Fruit fly (Drosophila melanogaster): Measurements from ENCODE around the gene CG6168.

The CG6168 gene

DNA sequence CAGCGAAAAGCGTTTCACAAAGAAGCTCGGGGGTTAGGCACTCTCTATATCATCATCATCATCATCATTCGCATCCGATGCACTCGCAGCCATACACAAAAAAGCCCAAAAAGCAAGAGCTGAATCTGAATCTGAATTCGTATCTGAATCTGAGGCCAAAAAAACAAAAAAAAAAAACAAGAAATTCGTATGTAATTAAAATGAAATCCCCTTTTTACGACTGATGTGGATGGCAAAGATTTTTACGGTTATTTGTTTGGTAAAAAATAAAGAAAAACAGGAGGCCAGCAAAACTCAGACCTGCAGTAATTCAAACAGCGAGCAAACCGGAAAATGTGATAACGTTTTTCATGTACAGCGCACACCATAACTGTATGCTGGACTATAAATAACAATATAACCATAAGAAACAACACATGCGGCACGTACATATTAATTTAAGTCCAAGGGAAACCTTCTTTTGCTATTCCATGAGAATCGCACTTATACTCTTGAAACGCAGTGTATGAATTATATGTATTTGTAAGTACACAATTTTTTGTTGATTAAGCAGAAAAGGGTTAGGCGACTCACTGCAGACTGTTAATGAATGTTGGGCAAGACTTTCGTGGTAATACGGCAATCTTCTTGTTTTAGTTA, 2.9 kb downstream of the CG6168 start:
- peak; percentile 82 for TF ChIP-seq CG32121 (GFP tag; IDR thresholded peaks at IDR 0.05)
- TF ChIP-seq fd96Ca (GFP tag; IDR thresholded peaks at IDR 0.05), result peak; percentile 80
- TF ChIP-seq CG4496 (GFP tag; IDR thresholded peaks at IDR 0.05), result peak; percentile 91
- peak; percentile 69 for TF ChIP-seq CG34367 (tag; optimal IDR thresholded peaks at IDR 0.05)
- TF ChIP-seq CG15710 (tag; optimal IDR thresholded peaks at IDR 0.05), result peak; percentile 70
- TF ChIP-seq Ets98B (GFP tag; IDR thresholded peaks at IDR 0.05), result peak; percentile 77
- TF ChIP-seq Pif1A (GFP tag; optimal IDR thresholded peaks at IDR 0.05), result peak; percentile 87
- peak; percentile 66; the same call in 1 of the 2 replicates for TF ChIP-seq rn (GFP tag; IDR thresholded peaks at IDR 0.05)
- TF ChIP-seq CG17806 (tag; optimal IDR thresholded peaks at IDR 0.05), result peak; percentile 71
- peak; percentile 92 for TF ChIP-seq Snoo (tag; optimal IDR thresholded peaks at IDR 0.05)
- peak; percentile 75 for TF ChIP-seq CG14655 (GFP tag; optimal IDR thresholded peaks at IDR 0.05)
- TF ChIP-seq CG8159 (tag; optimal IDR thresholded peaks at IDR 0.05), result peak; percentile 67
- peak; percentile 87 for TF ChIP-seq CG12605 (GFP tag; IDR thresholded peaks at IDR 0.05)
- TF ChIP-seq EcR (GFP tag; optimal IDR thresholded peaks at IDR 0.05), result no peak
- TF ChIP-seq CG8301 (tag; optimal IDR thresholded peaks at IDR 0.05), result peak; percentile 71
- TF ChIP-seq gl (tag; optimal IDR thresholded peaks at IDR 0.05), result peak; percentile 5
- no peak for TF ChIP-seq CG10348 (GFP tag; IDR thresholded peaks at IDR 0.05)
- no peak for TF ChIP-seq D1 (tag; optimal IDR thresholded peaks at IDR 0.05)
- no peak for TF ChIP-seq CG13204 (GFP tag; optimal IDR thresholded peaks at IDR 0.05)
- peak; percentile 60 for TF ChIP-seq CG9948 (tag; optimal IDR thresholded peaks at IDR 0.05)
- peak; percentile 81 for TF ChIP-seq Pif1B (GFP tag; optimal IDR thresholded peaks at IDR 0.05)

DNA sequence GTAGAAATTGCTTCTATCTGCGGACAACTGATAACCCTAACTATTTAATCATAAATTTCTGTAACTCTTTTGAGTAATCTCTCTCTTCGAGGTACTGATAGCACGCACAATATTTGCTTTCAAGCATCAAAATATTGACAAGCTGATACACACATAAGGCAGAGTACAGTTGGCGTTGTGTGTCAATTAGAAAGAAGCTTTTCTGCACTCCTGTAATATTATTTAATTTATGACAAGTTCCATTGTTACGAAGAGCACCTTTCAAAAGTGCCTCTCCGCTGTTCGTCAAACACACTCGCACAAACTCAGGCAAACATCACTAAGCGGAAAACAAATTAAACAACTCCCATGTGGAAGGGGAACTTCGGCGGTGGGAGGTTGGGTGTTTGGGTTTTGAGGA, 4.1 kb downstream of the CG6168 start:
- TF ChIP-seq CG14655 (GFP tag; optimal IDR thresholded peaks at IDR 0.05) (no peak), CG4496 (GFP tag; IDR thresholded peaks at IDR 0.05) (0 out of 3 replicates have a peak, but pooled peaks have one; percentile 21)

DNA sequence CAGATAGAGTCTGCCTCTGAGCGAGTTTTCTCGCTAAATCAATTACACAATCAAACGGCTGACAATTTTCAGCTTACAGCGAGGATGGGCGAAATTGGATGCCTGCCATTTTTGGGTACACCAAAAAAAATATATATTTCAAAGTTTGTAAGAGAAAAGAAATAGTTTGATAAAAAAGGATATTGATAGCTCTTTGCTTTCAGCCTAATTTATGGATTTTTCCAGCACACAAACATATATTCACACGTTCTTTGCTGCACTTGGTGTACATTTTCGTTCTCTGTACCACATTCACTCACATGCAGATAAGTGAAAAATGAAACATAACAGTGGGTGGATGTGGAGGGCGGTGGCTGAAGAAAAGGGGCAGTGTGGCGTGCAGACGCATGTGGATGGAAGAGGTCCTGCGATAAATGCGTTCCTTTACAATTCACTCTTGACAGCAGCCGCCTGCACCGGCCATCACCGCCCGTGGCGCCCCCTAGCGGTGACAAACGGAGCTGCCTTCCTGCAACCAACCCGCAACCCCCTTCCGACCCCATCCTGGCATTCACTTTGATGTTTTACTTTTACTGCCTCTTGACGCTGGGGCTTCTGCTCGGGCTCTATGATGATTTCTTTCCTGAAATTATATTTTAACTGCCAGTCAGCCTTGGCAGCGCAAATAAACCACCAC, 6.5 kb downstream of the CG6168 start:
- TF ChIP-seq rn (GFP tag; IDR thresholded peaks at IDR 0.05) (0 out of 2 replicates have a peak, but pooled peaks have one; percentile 9), CG8159 (tag; optimal IDR thresholded peaks at IDR 0.05) (peak; percentile 31), CG14655 (GFP tag; optimal IDR thresholded peaks at IDR 0.05) (peak; percentile 11), CG9948 (tag; optimal IDR thresholded peaks at IDR 0.05) (no peak), fd96Ca (GFP tag; IDR thresholded peaks at IDR 0.05) (0 out of 3 replicates have a peak, but pooled peaks have one; percentile 15), Snoo (tag; optimal IDR thresholded peaks at IDR 0.05) (peak; percentile 2), CG32121 (GFP tag; IDR thresholded peaks at IDR 0.05) (no peak)

DNA sequence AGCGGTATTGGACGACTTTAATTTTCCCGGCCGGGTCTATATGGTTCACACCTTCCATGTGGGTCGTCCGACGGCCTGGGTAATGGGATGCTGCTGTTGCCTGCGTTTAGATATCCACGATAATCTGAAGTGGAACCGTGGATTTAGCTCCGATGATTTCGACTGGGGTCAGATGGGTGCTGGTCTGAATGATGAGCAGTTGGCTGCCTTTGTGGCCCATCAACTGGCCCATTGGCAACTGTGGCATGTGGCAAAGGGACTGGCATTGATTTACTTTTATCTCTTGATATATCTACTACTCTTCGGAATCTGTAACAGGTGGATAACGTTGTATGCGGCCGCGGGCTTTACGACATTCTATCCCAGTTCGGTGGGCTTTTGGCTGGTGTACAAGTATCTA, 8.8 kb downstream of the CG6168 start:
- TF ChIP-seq rn (GFP tag; IDR thresholded peaks at IDR 0.05) (no peak), fd96Ca (GFP tag; IDR thresholded peaks at IDR 0.05) (no peak), Pif1A (GFP tag; optimal IDR thresholded peaks at IDR 0.05) (no peak), EcR (GFP tag; optimal IDR thresholded peaks at IDR 0.05) (no peak), CG32121 (GFP tag; IDR thresholded peaks at IDR 0.05) (no peak), CG9948 (tag; optimal IDR thresholded peaks at IDR 0.05) (no peak), CG10348 (GFP tag; IDR thresholded peaks at IDR 0.05) (no peak), Pif1B (GFP tag; optimal IDR thresholded peaks at IDR 0.05) (no peak)

DNA sequence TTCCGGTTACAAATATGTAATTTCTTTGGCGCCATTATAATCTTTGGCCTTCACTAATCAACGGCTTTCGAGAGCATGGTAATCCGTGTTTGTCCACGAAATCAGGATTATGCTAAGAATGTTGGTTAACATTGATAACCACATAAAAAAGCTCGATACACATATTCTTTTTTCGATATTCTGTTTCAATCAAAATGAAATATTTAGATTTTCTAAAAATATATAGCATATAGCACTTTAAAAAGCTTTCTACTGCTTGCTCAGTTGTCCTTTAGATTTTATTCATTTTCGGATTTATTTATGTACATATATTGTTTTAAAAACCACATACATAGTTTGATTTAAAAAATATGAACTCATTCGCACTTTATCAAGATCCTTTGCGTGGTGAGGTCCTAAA, 10.1 kb downstream of the CG6168 start, which contains the start of gene CG7573:
Gene CG7573 (plus strand): TSS at position 301 of the 400 bp plus-strand sequence.
- TF ChIP-seq EcR (GFP tag; optimal IDR thresholded peaks at IDR 0.05), result no peak
- no peak for TF ChIP-seq Ets98B (GFP tag; IDR thresholded peaks at IDR 0.05)
- no peak for TF ChIP-seq CG34367 (tag; optimal IDR thresholded peaks at IDR 0.05)
- TF ChIP-seq Snoo (tag; optimal IDR thresholded peaks at IDR 0.05), result no peak

DNA sequence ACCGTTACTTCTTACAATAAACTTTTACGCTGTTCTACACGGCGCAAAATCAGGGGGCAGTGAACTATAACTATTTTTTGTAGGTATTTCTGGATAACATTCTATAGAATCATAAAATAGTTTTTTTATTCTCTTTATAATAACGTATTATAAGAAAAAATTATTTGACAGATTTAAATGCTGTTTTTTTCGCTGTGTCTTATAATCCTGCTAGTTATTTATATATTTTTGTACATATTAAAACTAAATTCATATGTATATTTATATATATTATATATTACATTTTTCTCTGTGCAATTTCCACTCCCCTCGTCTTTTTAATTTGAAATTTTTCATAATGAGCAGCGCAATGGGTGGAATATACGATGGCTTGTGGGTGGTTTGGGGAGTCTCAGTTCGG, 10.8 kb downstream of the CG6168 start:
- no peak for TF ChIP-seq CG4496 (GFP tag; IDR thresholded peaks at IDR 0.05)
- TF ChIP-seq fd96Ca (GFP tag; IDR thresholded peaks at IDR 0.05), result no peak
- peak; percentile 43 for TF ChIP-seq CG9948 (tag; optimal IDR thresholded peaks at IDR 0.05)
- peak; percentile 15 for TF ChIP-seq CG14655 (GFP tag; optimal IDR thresholded peaks at IDR 0.05)
- no peak for TF ChIP-seq CG12605 (GFP tag; IDR thresholded peaks at IDR 0.05)
- peak; percentile 20 for TF ChIP-seq CG8159 (tag; optimal IDR thresholded peaks at IDR 0.05)

All from whole organism, pupa.